Fruit fly (Drosophila melanogaster): Measurements from ENCODE around the gene jp.

The jp gene

DNA sequence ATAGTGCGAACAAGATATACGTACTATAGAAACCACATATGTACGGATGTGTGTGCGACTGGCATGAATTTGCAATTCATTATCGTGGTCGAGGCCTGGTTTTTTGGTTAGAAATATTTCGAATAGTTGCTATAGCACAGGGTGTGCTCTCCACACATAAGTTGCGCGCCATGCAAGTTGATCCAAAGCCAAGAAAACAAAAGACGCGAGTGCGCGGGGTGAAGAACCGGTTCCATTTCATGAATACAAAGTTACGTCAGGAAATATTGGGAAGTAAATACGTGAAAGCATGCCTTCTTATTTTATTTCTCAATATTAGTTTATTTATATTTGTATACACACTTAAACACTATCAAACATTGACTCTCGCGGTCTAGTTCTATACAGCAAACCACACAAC lies 47.4 kb upstream of the jp start (continued):
- no peak for TF ChIP-seq Blimp-1 (GFP tag; optimal IDR thresholded peaks at IDR 0.05)
- TF ChIP-seq CG3919 (GFP tag; optimal IDR thresholded peaks at IDR 0.05) = no peak
- TF ChIP-seq achi (GFP tag; optimal IDR thresholded peaks at IDR 0.05) = no peak
- TF ChIP-seq esn (GFP tag; optimal IDR thresholded peaks at IDR 0.05) = no peak
- TF ChIP-seq Gug (GFP tag; IDR thresholded peaks at IDR 0.05) = no peak
- no peak for TF ChIP-seq CG7368 (GFP tag; optimal IDR thresholded peaks at IDR 0.05)
- no peak for TF ChIP-seq Hr39 (GFP tag; optimal IDR thresholded peaks at IDR 0.05)
- no peak for TF ChIP-seq Hr38 (GFP tag; optimal IDR thresholded peaks at IDR 0.05)
- TF ChIP-seq Hr4 (GFP tag; optimal IDR thresholded peaks at IDR 0.05) = no peak
- TF ChIP-seq CG10631 (GFP tag; optimal IDR thresholded peaks at IDR 0.05) = no peak
- no peak for TF ChIP-seq salr (GFP tag; optimal IDR thresholded peaks at IDR 0.05)
- TF ChIP-seq CG8319 (GFP tag; optimal IDR thresholded peaks at IDR 0.05) = no peak
- no peak for TF ChIP-seq CG8632 (GFP tag; optimal IDR thresholded peaks at IDR 0.05)
- TF ChIP-seq Ets21C (GFP tag; optimal IDR thresholded peaks at IDR 0.05) = no peak
- no peak for TF ChIP-seq Sox14 (GFP tag; optimal IDR thresholded peaks at IDR 0.05)
- no peak for TF ChIP-seq Eip93F (GFP tag; optimal IDR thresholded peaks at IDR 0.05)
- TF ChIP-seq cyc (GFP tag; optimal IDR thresholded peaks at IDR 0.05) = no peak
- TF ChIP-seq eg (GFP tag; IDR thresholded peaks at IDR 0.05) = peak; percentile 63; the same call in 2 of the 3 replicates
- no peak for TF ChIP-seq CG6808 (GFP tag; optimal IDR thresholded peaks at IDR 0.05)
- TF ChIP-seq fd85E (GFP tag; optimal IDR thresholded peaks at IDR 0.05) = no peak
- no peak for TF ChIP-seq CG11762 (GFP tag; optimal IDR thresholded peaks at IDR 0.05; ENCODE audit: insufficient read depth)
- TF ChIP-seq CG9139 (GFP tag; optimal IDR thresholded peaks at IDR 0.05) = no peak
- TF ChIP-seq fd59A (GFP tag; optimal IDR thresholded peaks at IDR 0.05) = no peak
- TF ChIP-seq CG32006 (GFP tag; optimal IDR thresholded peaks at IDR 0.05) = peak; percentile 18
- TF ChIP-seq CG15336 (GFP tag; IDR thresholded peaks at IDR 0.05) = peak; percentile 34; the same call in 1 of the 2 replicates
- no peak for TF ChIP-seq CG6854 (GFP tag; optimal IDR thresholded peaks at IDR 0.05)
- TF ChIP-seq Sox15 (GFP tag; optimal IDR thresholded peaks at IDR 0.05) = no peak
- TF ChIP-seq Eip78C (GFP tag) = peak; percentile 61
- TF ChIP-seq CG1621 (tag; optimal IDR thresholded peaks at IDR 0.05) = no peak
- no peak for TF ChIP-seq Smox (GFP tag; optimal IDR thresholded peaks at IDR 0.05)
- TF ChIP-seq Lpt (GFP tag; optimal IDR thresholded peaks at IDR 0.05) = no peak
- TF ChIP-seq Eip75B (GFP tag; optimal IDR thresholded peaks at IDR 0.05) = no peak
- no peak for TF ChIP-seq OdsH (GFP tag; optimal IDR thresholded peaks at IDR 0.05)

- peak; percentile 10 for TF ChIP-seq Met (GFP tag; optimal IDR thresholded peaks at IDR 0.05)
- peak; percentile 56; the same call in 1 of the 3 replicates for TF ChIP-seq CG6163 (GFP tag; IDR thresholded peaks at IDR 0.05)
- peak; percentile 56 for TF ChIP-seq Lpt (GFP tag; optimal IDR thresholded peaks at IDR 0.05)
- TF ChIP-seq CG1621 (tag; optimal IDR thresholded peaks at IDR 0.05) = peak; percentile 54
- TF ChIP-seq CG6792 (GFP tag; optimal IDR thresholded peaks at IDR 0.05) = no peak
- TF ChIP-seq dsx (GFP tag; optimal IDR thresholded peaks at IDR 0.05; ENCODE audit: poor library complexity, severe bottlenecking) = peak; percentile 15
- no peak for TF ChIP-seq CG8632 (GFP tag; optimal IDR thresholded peaks at IDR 0.05)
- TF ChIP-seq Sox102F (GFP tag; optimal IDR thresholded peaks at IDR 0.05) = peak; percentile 54
- TF ChIP-seq CG8319 (GFP tag; optimal IDR thresholded peaks at IDR 0.05) = peak; percentile 19
- peak; percentile 75 for TF ChIP-seq Eip78C (GFP tag)
- peak; percentile 4 for TF ChIP-seq Sox14 (GFP tag; optimal IDR thresholded peaks at IDR 0.05)
- TF ChIP-seq Hr39 (GFP tag; optimal IDR thresholded peaks at IDR 0.05) = no peak
- no peak for TF ChIP-seq pdm3 (GFP tag; optimal IDR thresholded peaks at IDR 0.05)
- peak; percentile 6 for TF ChIP-seq Eip75B (GFP tag; optimal IDR thresholded peaks at IDR 0.05)
- TF ChIP-seq vri (GFP tag; optimal IDR thresholded peaks at IDR 0.05) = peak; percentile 84
- TF ChIP-seq CG31627 (GFP tag; optimal IDR thresholded peaks at IDR 0.05) = no peak
- peak in 1 of 2 experiments; percentile 5 for TF ChIP-seq salr (GFP tag; optimal IDR thresholded peaks at IDR 0.05)
- peak; percentile 27 for TF ChIP-seq esn (GFP tag; optimal IDR thresholded peaks at IDR 0.05)
- TF ChIP-seq acj6 (GFP tag; optimal IDR thresholded peaks at IDR 0.05) = no peak
- TF ChIP-seq CG11902 (GFP tag; optimal IDR thresholded peaks at IDR 0.05) = no peak
- peak; percentile 50 to 52 for TF ChIP-seq ss (GFP tag; optimal IDR thresholded peaks at IDR 0.05)
- peak; percentile 60 for TF ChIP-seq CG9139 (GFP tag; optimal IDR thresholded peaks at IDR 0.05)
- TF ChIP-seq CG6854 (GFP tag; optimal IDR thresholded peaks at IDR 0.05) = peak; percentile 69
- peak; percentile 21 for TF ChIP-seq topi (GFP tag; optimal IDR thresholded peaks at IDR 0.05)
- no peak for TF ChIP-seq fkh (GFP tag; optimal IDR thresholded peaks at IDR 0.05)
- no peak for TF ChIP-seq Hr38 (GFP tag; optimal IDR thresholded peaks at IDR 0.05)
- no peak for TF ChIP-seq Blimp-1 (GFP tag; optimal IDR thresholded peaks at IDR 0.05)
- TF ChIP-seq eg (GFP tag; IDR thresholded peaks at IDR 0.05) = peak; percentile 50; the same call in 2 of the 3 replicates
- TF ChIP-seq CG10631 (GFP tag; optimal IDR thresholded peaks at IDR 0.05) = no peak
- TF ChIP-seq CG11294 (GFP tag; IDR thresholded peaks at IDR 0.05) = peak; percentile 6; the same call in 1 of the 2 replicates
- TF ChIP-seq Sox15 (GFP tag; optimal IDR thresholded peaks at IDR 0.05) = no peak
- peak; percentile 25 for TF ChIP-seq CG6276 (GFP tag; optimal IDR thresholded peaks at IDR 0.05)
Measured at dm6 chr2L:9613006-9613690, 46.6 kb upstream of the jp start, which contains the start of gene Trx2. TSS of gene Trx2 (plus strand) at chr2L:9613166.

Measured in whole organism, prepupa.